Worm (Caenorhabditis elegans) whole organism, late embryonic: ENCODE data around the gene K03A11.6.

Experiments
- C08G9.2 ChIP-seq: sonication (generic microtip); optimal IDR thresholded peaks from 2 replicates; lab custom pipeline; 2016; ENCODE audit warnings: mild to moderate bottlenecking, missing genetic modification characterization, moderate library complexity, missing compliant biosample characterization
- F13H6.1 ChIP-seq: sonication (generic microtip); optimal IDR thresholded peaks from 2 replicates; lab custom pipeline; 2016; ENCODE audit warnings: missing genetic modification characterization, missing compliant biosample characterization
- T23F11.4 ChIP-seq: fragments of 200-800 bp; sonication (Bioruptor generic); optimal IDR thresholded peaks from 2 replicates; lab custom pipeline; 2018; ENCODE audit warnings: mild to moderate bottlenecking, missing genetic modification characterization, missing compliant biosample characterization
- Y22D7AL.16 ChIP-seq: sonication (generic microtip); optimal IDR thresholded peaks from 2 replicates; lab custom pipeline; 2016; ENCODE audit warnings: missing genetic modification characterization, missing compliant biosample characterization
- ama-1 ChIP-seq: fragments of 150-350 bp; optimal IDR thresholded peaks from 2 replicates; lab custom pipeline; 2014
- ceh-14 ChIP-seq: sonication (generic microtip); optimal IDR thresholded peaks from 2 replicates; lab custom pipeline; 2016; ENCODE audit warnings: missing genotype, missing genetic modification characterization, missing compliant biosample characterization
- ceh-18 ChIP-seq: sonication (generic microtip); optimal IDR thresholded peaks from 2 replicates; lab custom pipeline; 2016; ENCODE audit warnings: missing genetic modification characterization, missing compliant biosample characterization
- ceh-19 ChIP-seq: fragments of 200-800 bp; sonication (Bioruptor generic); optimal IDR thresholded peaks from 2 replicates; lab custom pipeline; 2018; ENCODE audit warnings: mild to moderate bottlenecking, missing genetic modification characterization, missing compliant biosample characterization
- ceh-2 ChIP-seq: sonication (generic microtip); optimal IDR thresholded peaks from 2 replicates; lab custom pipeline; 2016; ENCODE audit warnings: missing genotype, missing genetic modification characterization, missing compliant biosample characterization
- ceh-30 ChIP-seq: fragments of 150-350 bp; optimal IDR thresholded peaks from 2 replicates; lab custom pipeline; 2014; ENCODE audit warnings: missing biosample characterization, missing genetic modification characterization
- ceh-48 ChIP-seq: sonication (generic microtip); optimal IDR thresholded peaks from 2 replicates; lab custom pipeline; 2016; ENCODE audit warnings: missing genetic modification characterization, inconsistent platforms, missing compliant biosample characterization
- ceh-6 ChIP-seq: fragments of 200-800 bp; sonication (Bioruptor generic); optimal IDR thresholded peaks from 2 replicates; lab custom pipeline; 2018; ENCODE audit warnings: mild to moderate bottlenecking, missing genetic modification characterization, missing compliant biosample characterization
- ceh-9 ChIP-seq: sonication (generic microtip); optimal IDR thresholded peaks from 2 replicates; lab custom pipeline; 2016; ENCODE audit warnings: mild to moderate bottlenecking, missing genetic modification characterization, inconsistent platforms, missing compliant biosample characterization
- che-1 ChIP-seq: sonication (generic microtip); optimal IDR thresholded peaks from 2 replicates; lab custom pipeline; 2016; ENCODE audit warnings: mild to moderate bottlenecking, missing genetic modification characterization, missing compliant biosample characterization
- dmd-4 ChIP-seq: sonication (generic microtip); optimal IDR thresholded peaks from 2 replicates; lab custom pipeline; 2016; ENCODE audit warnings: borderline replicate concordance, missing genetic modification characterization, missing compliant biosample characterization
- elt-2 ChIP-seq: sonication (generic microtip); optimal IDR thresholded peaks from 2 replicates; lab custom pipeline; 2016; ENCODE audit warnings: missing genetic modification reagents, missing genetic modification characterization, missing compliant biosample characterization
- ets-4 ChIP-seq: sonication (generic microtip); optimal IDR thresholded peaks from 2 replicates; lab custom pipeline; 2016; ENCODE audit warnings: missing genetic modification characterization, missing compliant biosample characterization
- fkh-6 ChIP-seq: sonication (generic microtip); optimal IDR thresholded peaks from 2 replicates; lab custom pipeline; 2016; ENCODE audit warnings: missing genetic modification characterization, missing compliant biosample characterization
- hlh-15 ChIP-seq: sonication (generic microtip); optimal IDR thresholded peaks from 2 replicates; lab custom pipeline; 2016; ENCODE audit warnings: missing genetic modification characterization, missing compliant biosample characterization
- hlh-6 ChIP-seq: sonication (generic microtip); optimal IDR thresholded peaks from 2 replicates; lab custom pipeline; 2016; ENCODE audit warnings: missing genotype, missing genetic modification characterization, missing compliant biosample characterization
- lim-6 ChIP-seq: sonication (generic microtip); optimal IDR thresholded peaks from 2 replicates; lab custom pipeline; 2016; ENCODE audit warnings: missing genetic modification characterization, missing compliant biosample characterization
- lin-11 ChIP-seq: fragments of 200-800 bp; sonication (Bioruptor generic); optimal IDR thresholded peaks from 2 replicates; lab custom pipeline; 2018; ENCODE audit warnings: mild to moderate bottlenecking, missing genetic modification characterization, missing compliant biosample characterization
- madf-2 ChIP-seq: sonication (generic microtip); optimal IDR thresholded peaks from 2 replicates; lab custom pipeline; 2017; ENCODE audit warnings: missing genetic modification characterization, missing compliant biosample characterization
- mec-3 ChIP-seq: sonication (generic microtip); optimal IDR thresholded peaks from 2 replicates; lab custom pipeline; 2016; ENCODE audit warnings: borderline replicate concordance, missing genetic modification characterization, missing compliant biosample characterization
- nhr-232 ChIP-seq: sonication (generic microtip); optimal IDR thresholded peaks from 2 replicates; lab custom pipeline; 2016; ENCODE audit warnings: missing genetic modification characterization, missing compliant biosample characterization
- npax-4 ChIP-seq: sonication (generic microtip); optimal IDR thresholded peaks from 2 replicates; lab custom pipeline; 2016; ENCODE audit warnings: missing genetic modification characterization, missing compliant biosample characterization
- pat-9 ChIP-seq: fragments of 200-800 bp; sonication (Bioruptor generic); optimal IDR thresholded peaks from 2 replicates; lab custom pipeline; 2018; ENCODE audit warnings: mild to moderate bottlenecking, missing genetic modification characterization, moderate library complexity, missing compliant biosample characterization
- pax-1 ChIP-seq: fragments of 150-350 bp; optimal IDR thresholded peaks from 2 replicates; lab custom pipeline; 2014; ENCODE audit warnings: missing biosample characterization, missing genetic modification characterization
- rnt-1 ChIP-seq: sonication (generic microtip); optimal IDR thresholded peaks from 2 replicates; lab custom pipeline; 2016; ENCODE audit warnings: missing genetic modification characterization, missing compliant biosample characterization
- sox-4 ChIP-seq: sonication (generic microtip); optimal IDR thresholded peaks from 2 replicates; lab custom pipeline; 2017; ENCODE audit warnings: mild to moderate bottlenecking, missing genetic modification characterization, inconsistent platforms, missing compliant biosample characterization
- syd-9 ChIP-seq: sonication (generic microtip); optimal IDR thresholded peaks from 2 replicates; lab custom pipeline; 2016; ENCODE audit warnings: mild to moderate bottlenecking, missing genetic modification characterization, moderate library complexity, missing compliant biosample characterization
- tbx-2 ChIP-seq: sonication (generic microtip); optimal IDR thresholded peaks from 2 replicates; lab custom pipeline; 2016; ENCODE audit warnings: missing genetic modification characterization, missing compliant biosample characterization
- tbx-7 ChIP-seq: sonication (generic microtip); optimal IDR thresholded peaks from 2 replicates; lab custom pipeline; 2016; ENCODE audit warnings: missing genotype, missing genetic modification characterization, missing compliant biosample characterization
- unc-3 ChIP-seq, 2 experiments: fragments of 200-800 bp in 1 of 2; sonication (Bioruptor generic) in 1 of 2; sonication (generic microtip) in 1 of 2; conservative IDR thresholded peaks in 1 of 2; optimal IDR thresholded peaks in 1 of 2; 2 replicates each; pipeline versions ENCODE4 v1.3.6 to Lab custom; 2016 to 2022; ENCODE audit warnings: missing compliant biosample characterization in 2 of 2, missing genetic modification characterization in 2 of 2, missing genetic modification reagents in 1 of 2
- unc-42 ChIP-seq: sonication (generic microtip); optimal IDR thresholded peaks from 2 replicates; lab custom pipeline; 2016; ENCODE audit warnings: missing genotype, missing genetic modification characterization, missing compliant biosample characterization

Gene K03A11.6

ce11 chrX:13032610-13033009 is 23.1 kb upstream of the K03A11.6 start, which contains the start of gene npr-10:
Gene npr-10 (minus strand): TSS chrX:13032710.
- TF ChIP-seq ceh-6 (no peak), ceh-9 (no peak), ceh-48 (no peak), madf-2 (tag; lab: Kevin White, UChicago) (no peak), elt-2 (tag; lab: Kevin White, UChicago) (no peak), sox-4 (tag; lab: Kevin White, UChicago) (no peak), npax-4 (no peak), hlh-15 (tag; lab: Kevin White, UChicago) (no peak), syd-9 (tag; lab: Kevin White, UChicago) (no peak)
- TF ChIP-seq, all 69 proteins: peak for 0

ce11 chrX:13033850-13034249 is 21.8 kb upstream of the K03A11.6 start:
- TF ChIP-seq pax-1: no peak
- TF ChIP-seq pat-9 (tag; lab: Kevin White, UChicago): no peak
- TF ChIP-seq hlh-15 (tag; lab: Kevin White, UChicago): no peak
- TF ChIP-seq T23F11.4 (GFP tag; lab: Kevin White, UChicago): no peak
- TF ChIP-seq tbx-2 (tag; lab: Kevin White, UChicago): no peak
- TF ChIP-seq ama-1 (lab: Kevin White, UChicago): no peak

- no peak for TF ChIP-seq ceh-30 (tag; lab: Kevin White, UChicago)
- TF ChIP-seq sox-4 (tag; lab: Kevin White, UChicago): no peak
- no peak for TF ChIP-seq che-1 (tag; lab: Kevin White, UChicago)
- no peak for TF ChIP-seq ets-4 (tag; lab: Kevin White, UChicago)
- TF ChIP-seq dmd-4 (tag; lab: Kevin White, UChicago): no peak
- no peak for TF ChIP-seq nhr-232 (tag; lab: Kevin White, UChicago)
- TF ChIP-seq ceh-2 (tag; lab: Kevin White, UChicago): no peak
- no peak for TF ChIP-seq hlh-6 (tag; lab: Kevin White, UChicago)
- TF ChIP-seq C08G9.2 (tag; lab: Kevin White, UChicago): no peak
- TF ChIP-seq ceh-6: no peak
These were observed 21.3 kb upstream of the K03A11.6 start for ce11 chrX:13034333-13034732.

ce11 chrX:13038791-13039190 is 16.9 kb upstream of the K03A11.6 start:
- TF ChIP-seq F13H6.1 (tag; lab: Kevin White, UChicago) (no peak), fkh-6 (tag; lab: Kevin White, UChicago) (no peak), mec-3 (tag; lab: Kevin White, UChicago) (no peak), unc-42 (no peak), Y22D7AL.16 (tag; lab: Kevin White, UChicago) (no peak), ceh-19 (GFP tag; lab: Kevin White, UChicago) (no peak), ama-1 (lab: Kevin White, UChicago) (no peak), rnt-1 (no peak), lin-11 (no peak), hlh-6 (tag; lab: Kevin White, UChicago) (no peak), ceh-14 (tag; lab: Kevin White, UChicago) (no peak), tbx-7 (no peak), ceh-48 (no peak), ceh-18 (tag; lab: Kevin White, UChicago) (no peak)

- TF ChIP-seq unc-3 (GFP tag; conservative IDR thresholded peaks at IDR 0.05; lab: Robert Waterston, UW) (no peak), unc-3 (tag; optimal IDR thresholded peaks at IDR 0.05; lab: Kevin White, UChicago) (no peak), sox-4 (tag; lab: Kevin White, UChicago) (no peak), lim-6 (tag; lab: Kevin White, UChicago) (no peak), npax-4 (no peak), che-1 (tag; lab: Kevin White, UChicago) (no peak), lin-11 (no peak), ceh-19 (GFP tag; lab: Kevin White, UChicago) (no peak), ets-4 (tag; lab: Kevin White, UChicago) (no peak)
- TF ChIP-seq, all 69 proteins: peak for 0
These were observed 13.8 kb upstream of the K03A11.6 start for ce11 chrX:13041830-13042229.
